Fruit fly (Drosophila melanogaster) whole organism, embryonic: ENCODE measurements around the gene Pp2C1.
A peak's percentile ranks its signal among the peaks of the same experiment; 100 is the strongest.

Source experiments
- CG10654 ChIP-seq: fragments of 200-800 bp; sonication (Bioruptor generic); optimal IDR thresholded peaks from 2 replicates; lab custom pipeline; 2016; ENCODE audit warnings: missing biosample characterization, missing genetic modification characterization
- CG12071 ChIP-seq: fragments of 200-800 bp; sonication (Bioruptor generic); optimal IDR thresholded peaks from 3 replicates; lab custom pipeline; 2018; ENCODE audit warnings: missing biosample characterization, mild to moderate bottlenecking, missing genetic modification characterization
- CG12155 ChIP-seq: fragments of 200-800 bp; sonication (Bioruptor generic); optimal IDR thresholded peaks from 3 replicates; lab custom pipeline; 2016; ENCODE audit warnings: missing biosample characterization, missing genetic modification characterization
- CG12391 ChIP-seq: fragments of 200-800 bp; sonication (Bioruptor generic); optimal IDR thresholded peaks from 3 replicates; lab custom pipeline; 2018; ENCODE audit warnings: missing biosample characterization, mild to moderate bottlenecking, missing genetic modification characterization, moderate library complexity
- CG13424 ChIP-seq: fragments of 200-800 bp; sonication (Bioruptor generic); optimal IDR thresholded peaks from 2 replicates; lab custom pipeline; 2019; ENCODE audit warnings: missing biosample characterization, mild to moderate bottlenecking, missing genetic modification characterization, moderate library complexity
- CG14014 ChIP-seq: fragments of 200-800 bp; sonication (Bioruptor generic); IDR thresholded peaks from 2 replicates; pipeline ENCODE4 v1.3.6; 2022; ENCODE audit warnings: missing biosample characterization, missing genetic modification characterization
- CG15011 ChIP-seq: fragments of 200-800 bp; sonication (Bioruptor generic); optimal IDR thresholded peaks from 3 replicates; lab custom pipeline; 2018; ENCODE audit warnings: missing biosample characterization, mild to moderate bottlenecking, missing genetic modification characterization
- CG1647 ChIP-seq: fragments of 200-800 bp; sonication (Bioruptor generic); optimal IDR thresholded peaks from 3 replicates; lab custom pipeline; 2016; ENCODE audit warnings: missing biosample characterization, missing genetic modification characterization
- CG16815 ChIP-seq: fragments of 200-800 bp; sonication (Bioruptor generic); optimal IDR thresholded peaks from 3 replicates; lab custom pipeline; 2017; ENCODE audit warnings: missing biosample characterization, mild to moderate bottlenecking, missing genetic modification characterization
- CG17328 ChIP-seq: fragments of 200-800 bp; sonication (Bioruptor generic); IDR thresholded peaks from 2 replicates; pipeline ENCODE4 v1.3.6; 2022; ENCODE audit warnings: missing biosample characterization, missing genetic modification characterization
- CG2202 ChIP-seq: fragments of 200-800 bp; sonication (Bioruptor generic); optimal IDR thresholded peaks from 2 replicates; lab custom pipeline; 2018; ENCODE audit warnings: missing biosample characterization, mild to moderate bottlenecking, missing genetic modification characterization
- CG2889 ChIP-seq: fragments of 200-800 bp; sonication (Bioruptor generic); IDR thresholded peaks from 3 replicates; pipeline ENCODE4 v1.3.6; 2022; ENCODE audit warnings: missing biosample characterization, missing genetic modification characterization
- CG32532 ChIP-seq: fragments of 200-800 bp; sonication (Bioruptor generic); IDR thresholded peaks from 2 replicates; pipeline ENCODE4 v1.3.6; 2022; ENCODE audit warnings: missing biosample characterization, missing genetic modification characterization
- CG33557 ChIP-seq: fragments of 200-800 bp; sonication (Bioruptor generic); optimal IDR thresholded peaks from 2 replicates; lab custom pipeline; 2019; ENCODE audit warnings: missing biosample characterization, mild to moderate bottlenecking, missing genetic modification characterization, moderate library complexity
- CG3726 ChIP-seq: fragments of 200-800 bp; sonication (Bioruptor generic); IDR thresholded peaks from 3 replicates; pipeline ENCODE4, ENCODE4 v1.3.6; 2022; ENCODE audit warnings: missing biosample characterization, missing genetic modification characterization
- CG4854 ChIP-seq: fragments of 200-800 bp; sonication (Bioruptor generic); optimal IDR thresholded peaks from 2 replicates; lab custom pipeline; 2016; ENCODE audit warnings: missing biosample characterization, missing genetic modification characterization, inconsistent platforms
- CG5953 ChIP-seq: fragments of 200-800 bp; sonication (Bioruptor generic); IDR thresholded peaks from 2 replicates; pipeline ENCODE4 v1.3.6; 2022; ENCODE audit warnings: missing biosample characterization, missing genetic modification characterization
- CG6272 ChIP-seq: fragments of 200-800 bp; sonication (Bioruptor generic); IDR thresholded peaks from 2 replicates; pipeline ENCODE4 v1.3.6; 2022; ENCODE audit warnings: missing biosample characterization, missing genetic modification characterization
- CG7987 ChIP-seq: fragments of 200-800 bp; sonication (Bioruptor generic); optimal IDR thresholded peaks from 2 replicates; lab custom pipeline; 2018; ENCODE audit warnings: missing biosample characterization, mild to moderate bottlenecking, missing genetic modification characterization, moderate library complexity
- CG8281 ChIP-seq: fragments of 200-800 bp; sonication (Bioruptor generic); optimal IDR thresholded peaks from 2 replicates; lab custom pipeline; 2018; ENCODE audit warnings: missing biosample characterization, mild to moderate bottlenecking, missing genetic modification characterization, moderate library complexity
- CG9817 ChIP-seq: fragments of 200-800 bp; sonication (Bioruptor generic); optimal IDR thresholded peaks from 2 replicates; lab custom pipeline; 2018; ENCODE audit warnings: missing biosample characterization, mild to moderate bottlenecking, missing genetic modification characterization, moderate library complexity
- D19A ChIP-seq: fragments of 200-800 bp; optimal IDR thresholded peaks from 3 replicates; lab custom pipeline; 2019; ENCODE audit warnings: missing biosample characterization, mild to moderate bottlenecking, missing genetic modification characterization, moderate library complexity
- Doc2 ChIP-seq: fragments of 200-800 bp; sonication (Bioruptor generic); IDR thresholded peaks from 2 replicates; pipeline ENCODE4 v1.3.6; 2022; ENCODE audit warnings: missing biosample characterization, missing genetic modification characterization
- Dp ChIP-seq: fragments of 200-800 bp; sonication (Bioruptor generic); optimal IDR thresholded peaks from 2 replicates; lab custom pipeline; 2018; ENCODE audit warnings: missing biosample characterization, mild to moderate bottlenecking, missing genetic modification characterization, moderate library complexity
- E2f2 ChIP-seq: fragments of 200-800 bp; sonication (Bioruptor generic); IDR thresholded peaks from 2 replicates; pipeline ENCODE4 v1.3.6; 2022; ENCODE audit warnings: missing biosample characterization, missing genetic modification characterization
- H15 ChIP-seq: fragments of 200-800 bp; sonication (Bioruptor generic); IDR thresholded peaks from 3 replicates; pipeline ENCODE4 v1.3.6; 2022; ENCODE audit warnings: missing biosample characterization, missing genetic modification characterization
- HLH3B ChIP-seq: fragments of 200-800 bp; sonication (Bioruptor generic); IDR thresholded peaks from 2 replicates; pipeline ENCODE4 v1.3.6; 2022; ENCODE audit warnings: missing biosample characterization, missing genetic modification characterization
- Lhr ChIP-seq: fragments of 200-800 bp; sonication (Bioruptor generic); optimal IDR thresholded peaks from 3 replicates; lab custom pipeline; 2017; ENCODE audit warnings: mild to moderate bottlenecking, missing biosample characterization, missing genetic modification reagents, missing genetic modification characterization
- MESR4 ChIP-seq: fragments of 200-800 bp; sonication (Bioruptor generic); optimal IDR thresholded peaks from 2 replicates; lab custom pipeline; 2018; ENCODE audit warnings: missing biosample characterization, mild to moderate bottlenecking, missing genetic modification characterization, moderate library complexity
- Nf-YA ChIP-seq: fragments of 200-800 bp; sonication (Bioruptor generic); IDR thresholded peaks from 2 replicates; pipeline ENCODE4 v1.3.6; 2022; ENCODE audit warnings: missing biosample characterization, missing genetic modification characterization
- Nf-YB ChIP-seq: fragments of 200-800 bp; sonication (Bioruptor generic); optimal IDR thresholded peaks from 3 replicates; lab custom pipeline; 2019; ENCODE audit warnings: missing biosample characterization, mild to moderate bottlenecking, missing genetic modification characterization, moderate library complexity
- NfI ChIP-seq: fragments of 200-800 bp; sonication (Bioruptor generic); optimal IDR thresholded peaks from 3 replicates; lab custom pipeline; 2018; ENCODE audit warnings: missing biosample characterization, mild to moderate bottlenecking, missing genetic modification characterization, moderate library complexity
- Sox102F ChIP-seq: fragments of 200-800 bp; sonication (Bioruptor generic); optimal IDR thresholded peaks from 2 replicates; lab custom pipeline; 2018; ENCODE audit warnings: missing biosample characterization, mild to moderate bottlenecking, missing genetic modification characterization, moderate library complexity
- Xrp1 ChIP-seq: fragments of 200-800 bp; sonication (Bioruptor generic); IDR thresholded peaks from 2 replicates; pipeline ENCODE4 v1.3.6; 2022; ENCODE audit warnings: missing biosample characterization, missing genetic modification characterization
- az2 ChIP-seq: fragments of 200-800 bp; sonication (Bioruptor generic); optimal IDR thresholded peaks from 3 replicates; lab custom pipeline; 2016; ENCODE audit warnings: missing biosample characterization, missing genetic modification characterization
- cg ChIP-seq: fragments of 200-800 bp; sonication (Bioruptor generic); optimal IDR thresholded peaks from 3 replicates; lab custom pipeline; 2019; ENCODE audit warnings: missing biosample characterization, mild to moderate bottlenecking, missing genetic modification characterization, moderate library complexity
- chinmo ChIP-seq: fragments of 200-800 bp; sonication (Bioruptor generic); IDR thresholded peaks from 4 replicates; pipeline ENCODE4 v1.3.6; 2022; ENCODE audit warnings: missing biosample characterization, missing genetic modification characterization; ENCODE audit not compliant: partially characterized antibody
- disco-r ChIP-seq: fragments of 200-800 bp; sonication (Bioruptor generic); optimal IDR thresholded peaks from 2 replicates; lab custom pipeline; 2016; ENCODE audit warnings: missing biosample characterization, missing genetic modification characterization
- dysf ChIP-seq: fragments of 200-800 bp; sonication (Bioruptor generic); IDR thresholded peaks from 3 replicates; pipeline ENCODE4 v1.3.6; 2022; ENCODE audit warnings: missing biosample characterization, missing genetic modification characterization
- grau ChIP-seq: fragments of 200-800 bp; optimal IDR thresholded peaks from 3 replicates; lab custom pipeline; 2019; ENCODE audit warnings: missing biosample characterization, mild to moderate bottlenecking, missing genetic modification characterization, moderate library complexity
- gsb ChIP-seq: fragments of 200-800 bp; sonication (Bioruptor generic); IDR thresholded peaks from 2 replicates; pipeline ENCODE4 v1.3.6; 2022; ENCODE audit warnings: missing biosample characterization, missing genetic modification characterization
- ind ChIP-seq: fragments of 200-800 bp; sonication (Bioruptor generic); optimal IDR thresholded peaks from 3 replicates; lab custom pipeline; 2016; ENCODE audit warnings: missing biosample characterization, missing genetic modification characterization
- mam ChIP-seq: fragments of 200-800 bp; sonication (Bioruptor generic); optimal IDR thresholded peaks from 3 replicates; lab custom pipeline; 2016; ENCODE audit warnings: missing biosample characterization, missing genetic modification characterization
- nmo ChIP-seq: fragments of 200-800 bp; sonication (Bioruptor generic); optimal IDR thresholded peaks from 2 replicates; lab custom pipeline; 2018; ENCODE audit warnings: missing biosample characterization, mild to moderate bottlenecking, missing genetic modification characterization, moderate library complexity
- p53 ChIP-seq: fragments of 200-800 bp; sonication (Bioruptor generic); optimal IDR thresholded peaks from 2 replicates; lab custom pipeline; 2016; ENCODE audit warnings: missing biosample characterization, missing genetic modification characterization
- salm ChIP-seq: fragments of 200-800 bp; sonication (Bioruptor generic); optimal IDR thresholded peaks from 2 replicates; lab custom pipeline; 2018; ENCODE audit warnings: missing biosample characterization, mild to moderate bottlenecking, missing genetic modification characterization
- scrt ChIP-seq: fragments of 200-800 bp; sonication (Bioruptor generic); optimal IDR thresholded peaks from 2 replicates; lab custom pipeline; 2018; ENCODE audit warnings: missing biosample characterization, mild to moderate bottlenecking, missing genetic modification characterization, moderate library complexity
- trh ChIP-seq: fragments of 200-800 bp; sonication (Bioruptor generic); optimal IDR thresholded peaks from 2 replicates; lab custom pipeline; 2016; ENCODE audit warnings: missing biosample characterization, missing genetic modification characterization
- zen2 ChIP-seq: fragments of 200-800 bp; sonication (Bioruptor generic); IDR thresholded peaks from 3 replicates; pipeline ENCODE4 v1.3.6; 2022; ENCODE audit warnings: missing biosample characterization, missing genetic modification characterization; ENCODE audit not compliant: partially characterized antibody
- zf30C ChIP-seq: fragments of 200-800 bp; sonication (Bioruptor generic); optimal IDR thresholded peaks from 3 replicates; lab custom pipeline; 2018; ENCODE audit warnings: missing biosample characterization, mild to moderate bottlenecking, missing genetic modification characterization

Gene Pp2C1

DNA sequence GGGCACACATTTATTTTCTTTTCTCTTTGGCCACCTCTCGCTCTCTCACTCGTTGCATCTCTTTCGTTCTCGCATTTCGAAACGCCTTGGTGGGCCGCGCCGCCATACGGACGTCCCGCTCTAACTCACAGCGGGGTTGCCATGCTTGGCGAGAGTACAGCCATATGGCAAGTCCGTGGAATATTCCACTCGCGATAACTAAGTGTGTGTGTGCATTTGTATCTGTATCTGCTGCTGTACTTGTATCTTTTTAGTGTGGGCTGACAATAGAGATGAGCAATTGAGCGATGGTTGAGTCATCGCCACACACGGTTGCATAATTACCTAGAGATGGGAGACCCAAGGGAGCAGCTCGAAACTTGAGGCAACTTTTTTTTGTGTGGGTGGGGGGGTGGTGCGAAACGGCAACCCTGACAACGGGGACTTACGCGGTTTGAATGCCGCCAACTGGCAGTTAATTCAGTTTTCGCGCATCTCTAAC, 2.2 kb downstream of the Pp2C1 start (continued):
- TF ChIP-seq CG15011 (GFP tag; lab: Kevin White, UChicago) (peak; percentile 57), CG5953 (GFP tag; lab: Robert Waterston, UW) (peak; percentile 76), zen2 (peak; percentile 71; the same call in 2 of the 3 replicates), dysf (peak; percentile 91), p53 (GFP tag; lab: Kevin White, UChicago) (peak; percentile 72), CG13424 (tag; lab: Kevin White, UChicago) (peak; percentile 84), CG3726 (GFP tag; lab: Robert Waterston, UW) (peak; percentile 73; the same call in 2 of the 3 replicates), trh (GFP tag; lab: Kevin White, UChicago) (peak; percentile 29), ind (GFP tag; lab: Kevin White, UChicago) (peak; percentile 86), CG1647 (peak; percentile 82), HLH3B (GFP tag; lab: Robert Waterston, UW) (peak; percentile 88), salm (tag; lab: Kevin White, UChicago) (peak; percentile 31), Dp (peak; percentile 46), CG16815 (peak; percentile 57), E2f2 (GFP tag; lab: Robert Waterston, UW) (peak; percentile 73), scrt (GFP tag; lab: Kevin White, UChicago) (peak; percentile 64), CG8281 (peak; percentile 51), CG32532 (GFP tag; lab: Robert Waterston, UW) (peak; percentile 93), CG12391 (tag; lab: Kevin White, UChicago) (peak; percentile 77), CG7987 (GFP tag; lab: Kevin White, UChicago) (peak; percentile 82), cg (peak; percentile 98), CG14014 (GFP tag; lab: Robert Waterston, UW) (peak; percentile 94), NfI (GFP tag; lab: Kevin White, UChicago) (peak; percentile 85), MESR4 (peak; percentile 84), CG12071 (peak; percentile 73), Nf-YB (GFP tag; lab: Kevin White, UChicago) (peak; percentile 79), CG6272 (GFP tag; lab: Robert Waterston, UW) (peak; percentile 82), CG2202 (tag; lab: Kevin White, UChicago) (no peak), CG12155 (peak; percentile 88), D19A (peak; percentile 45), grau (tag; lab: Kevin White, UChicago) (peak; percentile 80), Nf-YA (GFP tag; lab: Robert Waterston, UW) (peak; percentile 76; the same call in 1 of the 2 replicates), zf30C (GFP tag; lab: Kevin White, UChicago) (peak; percentile 52), az2 (GFP tag; lab: Kevin White, UChicago) (peak; percentile 55), Lhr (GFP tag; lab: Kevin White, UChicago) (peak; percentile 76), gsb (GFP tag; lab: Robert Waterston, UW) (peak; percentile 85), Xrp1 (GFP tag; lab: Robert Waterston, UW) (peak; percentile 87), CG4854 (GFP tag; lab: Kevin White, UChicago) (peak; percentile 45), Sox102F (GFP tag; lab: Kevin White, UChicago) (peak; percentile 74), CG33557 (GFP tag; lab: Kevin White, UChicago) (no peak), Doc2 (GFP tag; lab: Robert Waterston, UW) (peak; percentile 37; the same call in 1 of the 2 replicates), CG9817 (tag; lab: Kevin White, UChicago) (peak; percentile 86), CG10654 (peak; percentile 61), H15 (GFP tag; lab: Robert Waterston, UW) (peak; percentile 74), chinmo (peak; percentile 98), CG2889 (GFP tag; lab: Robert Waterston, UW) (peak; percentile 90), nmo (peak; percentile 74), disco-r (GFP tag; lab: Kevin White, UChicago) (no peak), CG17328 (GFP tag; lab: Robert Waterston, UW) (peak; percentile 83), mam (peak; percentile 91)
